Fruit fly (Drosophila melanogaster): ENCODE measurements around the gene CG42740.

The CG42740 gene

DNA sequence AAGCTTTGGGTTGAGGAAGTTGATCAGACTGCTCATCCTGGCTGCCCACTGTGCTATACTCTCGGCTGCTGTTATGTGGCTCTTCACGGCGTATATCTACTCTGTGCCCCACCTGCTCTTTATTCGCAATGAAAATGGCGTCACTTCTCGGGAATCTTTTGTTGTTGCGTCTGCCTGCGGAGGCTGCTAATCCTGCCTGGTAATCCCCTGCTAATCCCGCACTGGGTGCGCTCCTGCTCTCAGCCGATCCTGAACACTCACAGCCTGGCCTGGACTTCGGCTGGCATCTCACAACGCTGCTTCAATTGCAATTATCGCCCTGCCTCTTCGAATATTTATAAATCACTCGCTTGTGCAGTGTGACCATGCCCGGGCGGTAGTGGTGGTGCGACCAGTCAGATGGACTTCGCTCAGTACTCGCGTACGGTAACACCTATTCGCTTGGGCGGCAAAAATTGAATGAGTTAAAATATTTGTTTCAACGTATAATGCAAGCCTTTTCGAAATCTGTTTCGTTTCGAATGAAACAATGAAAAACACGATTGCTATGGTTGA lies 5.1 kb upstream of the CG42740 start, which contains the start of gene CG2218 (continued):
- TF ChIP-seq CG17568 (GFP tag; optimal IDR thresholded peaks at IDR 0.05) (no peak), CG42726 (GFP tag; IDR thresholded peaks at IDR 0.05; ENCODE audit: partially characterized antibody) (peak; percentile 57; the same call in 1 of the 2 replicates), CG2116 (GFP tag; optimal IDR thresholded peaks at IDR 0.05) (peak; percentile 49), mirr (GFP tag; optimal IDR thresholded peaks at IDR 0.05) (peak; percentile 43), CG12659 (GFP tag; optimal IDR thresholded peaks at IDR 0.05) (peak; percentile 52), slbo (GFP tag; IDR thresholded peaks at IDR 0.05) (no peak), CG4617 (GFP tag; optimal IDR thresholded peaks at IDR 0.05; ENCODE audit: borderline replicate concordance) (peak; percentile 87), Dbx (GFP tag; IDR thresholded peaks at IDR 0.05) (0 out of 3 replicates have a peak, but pooled peaks have one; percentile 17), phol (tag; optimal IDR thresholded peaks at IDR 0.05) (peak; percentile 91), CHES-1-like (GFP tag; optimal IDR thresholded peaks at IDR 0.05) (peak; percentile 25), Eip74EF (GFP tag; optimal IDR thresholded peaks at IDR 0.05) (no peak), unc-4 (GFP tag; IDR thresholded peaks at IDR 0.05; ENCODE audit: partially characterized antibody) (0 out of 2 replicates have a peak, but pooled peaks have one; percentile 19), Med (GFP tag) (peak; percentile 88), zen (tag; optimal IDR thresholded peaks at IDR 0.05) (peak; percentile 52), Elba2 (GFP tag; optimal IDR thresholded peaks at IDR 0.05) (no peak), Dek (tag; optimal IDR thresholded peaks at IDR 0.05) (no peak), ftz-f1 (GFP tag; optimal IDR thresholded peaks at IDR 0.05) (peak; percentile 36), Dp (GFP tag; optimal IDR thresholded peaks at IDR 0.05) (peak; percentile 98), cwo (GFP tag; optimal IDR thresholded peaks at IDR 0.05) (no peak), CG13624 (GFP tag; optimal IDR thresholded peaks at IDR 0.05) (no peak), Scr (GFP tag; IDR thresholded peaks at IDR 0.05; ENCODE audit: partially characterized antibody) (peak; percentile 50; the same call in 1 of the 2 replicates), zfh2 (GFP tag; optimal IDR thresholded peaks at IDR 0.05) (no peak), CG34224 (GFP tag; IDR thresholded peaks at IDR 0.05; ENCODE audit: partially characterized antibody) (no peak), jigr1 (GFP tag; IDR thresholded peaks at IDR 0.05) (no peak), Ada2b (GFP tag; IDR thresholded peaks at IDR 0.05) (no peak), CG13287 (GFP tag; IDR thresholded peaks at IDR 0.05; ENCODE audit: partially characterized antibody) (peak; percentile 49; the same call in 1 of the 2 replicates), CG17186 (GFP tag; optimal IDR thresholded peaks at IDR 0.05) (peak; percentile 64), Bgb (GFP tag; IDR thresholded peaks at IDR 0.05; ENCODE audit: partially characterized antibody) (peak; percentile 56), CrebB (tag; optimal IDR thresholded peaks at IDR 0.05) (peak; percentile 29), CG7372 (GFP tag; IDR thresholded peaks at IDR 0.05) (no peak), YL-1 (GFP tag; optimal IDR thresholded peaks at IDR 0.05) (peak; percentile 80), Pdp1 (GFP tag; optimal IDR thresholded peaks at IDR 0.05) (peak in 1 of 2 experiments; percentile 57), CG14860 (GFP tag; IDR thresholded peaks at IDR 0.05; ENCODE audit: partially characterized antibody) (no peak), org-1 (GFP tag; optimal IDR thresholded peaks at IDR 0.05) (no peak)

DNA sequence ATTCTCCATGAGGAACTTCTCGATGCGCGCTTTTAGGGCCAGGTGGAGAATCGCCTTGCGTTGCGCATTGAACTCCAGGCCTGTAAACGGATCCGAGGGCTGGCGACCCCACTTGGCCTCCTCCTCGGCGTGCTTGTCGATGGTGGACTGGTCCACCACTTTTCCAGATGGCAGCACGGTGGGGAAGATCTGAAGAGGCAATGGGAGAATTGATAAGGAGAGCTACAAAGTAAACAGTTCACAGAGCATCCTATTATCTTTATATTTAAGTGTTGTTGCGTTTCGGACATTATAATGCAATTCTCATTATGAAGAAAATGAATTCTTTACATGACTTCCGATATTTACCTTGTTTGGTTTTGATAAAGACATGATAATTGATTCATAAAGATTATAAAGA lies 3.9 kb upstream of the CG42740 start:
- TF ChIP-seq Taf1 (GFP tag; IDR thresholded peaks at IDR 0.05), result no peak
- TF ChIP-seq Dll (GFP tag; IDR thresholded peaks at IDR 0.05; ENCODE audit: partially characterized antibody), result no peak
- no peak for TF ChIP-seq CG17802 (tag; optimal IDR thresholded peaks at IDR 0.05)
- TF ChIP-seq unpg (GFP tag; optimal IDR thresholded peaks at IDR 0.05), result no peak

All from whole organism, embryonic.